Worm (Caenorhabditis elegans) whole organism, L4 larva: ENCODE results near the gene C26F1.3.
A peak's percentile ranks its signal among the peaks of the same experiment; 100 is the strongest.

Experiments used
- T20F7.1 ChIP-seq: fragments of 200-800 bp; sonication (Bioruptor generic); optimal IDR thresholded peaks from 2 replicates; lab custom pipeline; 2018; ENCODE audit warnings: mild to moderate bottlenecking, missing genetic modification characterization, missing compliant biosample characterization
- Y105C5A.15 ChIP-seq: fragments of 200-800 bp; sonication (Bioruptor generic); IDR thresholded peaks from 2 replicates; pipeline ENCODE4 v1.3.6; 2022; ENCODE audit warnings: missing genetic modification characterization, missing compliant biosample characterization
- ZK337.2 ChIP-seq: fragments of 200-800 bp; sonication (Bioruptor generic); IDR thresholded peaks from 2 replicates; pipeline ENCODE4 v1.3.6; 2022; ENCODE audit warnings: missing genetic modification reagents, missing genetic modification characterization, missing compliant biosample characterization
- aha-1 ChIP-seq: fragments of 150-350 bp; peaks from one replicate; lab custom pipeline; 2014; ENCODE audit warnings: missing biosample characterization, missing genetic modification characterization
- ceh-20 ChIP-seq: fragments of 200-800 bp; sonication (Bioruptor generic); IDR thresholded peaks from 2 replicates; pipeline ENCODE4 v1.3.6; 2022; ENCODE audit warnings: missing genetic modification reagents, missing genetic modification characterization, missing compliant biosample characterization
- ctbp-1 ChIP-seq: fragments of 200-800 bp; sonication (Bioruptor generic); IDR thresholded peaks from 2 replicates; pipeline ENCODE4 v1.3.6; 2022; ENCODE audit warnings: missing genetic modification reagents, missing genetic modification characterization, missing compliant biosample characterization
- daf-16 ChIP-seq, 3 experiments: sonication (generic microtip); optimal IDR thresholded peaks; 2 replicates each; lab custom pipeline; 2016 to 2017; ENCODE audit warnings: missing genetic modification characterization in 3 of 3, missing genetic modification reagents in 3 of 3, mild to moderate bottlenecking in 2 of 3, missing compliant biosample characterization in 2 of 3, missing biosample characterization in 1 of 3, moderate library complexity in 1 of 3
- daf-8 ChIP-seq: fragments of 200-800 bp; sonication (Bioruptor generic); IDR thresholded peaks from 2 replicates; pipeline ENCODE4 v1.3.6; 2022; ENCODE audit warnings: missing genetic modification characterization, missing compliant biosample characterization
- dmd-6 ChIP-seq: fragments of 200-800 bp; sonication (Bioruptor generic); IDR thresholded peaks from 2 replicates; pipeline ENCODE4 v1.3.6; 2022; ENCODE audit warnings: missing genetic modification reagents, missing genetic modification characterization, missing compliant biosample characterization
- dve-1 ChIP-seq: sonication (generic microtip); optimal IDR thresholded peaks from 2 replicates; lab custom pipeline; 2017; ENCODE audit warnings: antibody characterized with exemption, mild to moderate bottlenecking, missing genetic modification characterization, missing compliant biosample characterization; ENCODE audit not compliant: insufficient read depth
- egl-43 ChIP-seq: fragments of 200-800 bp; sonication (Bioruptor generic); IDR thresholded peaks from 2 replicates; pipeline ENCODE4 v1.3.6; 2022; ENCODE audit warnings: missing genetic modification reagents, missing genetic modification characterization, missing compliant biosample characterization
- gei-8 ChIP-seq: fragments of 200-800 bp; sonication (Bioruptor generic); optimal IDR thresholded peaks from 2 replicates; lab custom pipeline; 2018; ENCODE audit warnings: mild to moderate bottlenecking, missing genetic modification characterization, missing compliant biosample characterization
- hlh-11 ChIP-seq: fragments of 200-800 bp; sonication (Bioruptor generic); optimal IDR thresholded peaks from 2 replicates; lab custom pipeline; 2018; ENCODE audit warnings: mild to moderate bottlenecking, missing genetic modification characterization, missing compliant biosample characterization
- hmg-1.1 ChIP-seq: fragments of 200-800 bp; sonication (Bioruptor generic); IDR thresholded peaks from 2 replicates; pipeline ENCODE4 v1.3.6; 2022; ENCODE audit warnings: missing genetic modification reagents, missing genetic modification characterization, missing compliant biosample characterization
- lin-1 ChIP-seq: fragments of 200-800 bp; sonication (Bioruptor generic); IDR thresholded peaks from 2 replicates; pipeline ENCODE4 v1.3.6; 2022; ENCODE audit warnings: missing genetic modification reagents, missing genetic modification characterization, missing compliant biosample characterization
- lin-13 ChIP-seq: fragments of 150-350 bp; optimal IDR thresholded peaks from 2 replicates; lab custom pipeline; 2014; ENCODE audit warnings: missing biosample characterization, missing genetic modification reagents, missing genetic modification characterization
- lsy-2 ChIP-seq, 2 experiments: fragments of 150-350 bp in 1 of 2; sonication (generic microtip) in 1 of 2; optimal IDR thresholded peaks; 2 replicates each; lab custom pipeline; 2014 to 2017; ENCODE audit warnings: missing biosample characterization in 2 of 2, missing genetic modification characterization in 2 of 2
- madf-5 ChIP-seq, 2 experiments: fragments of 200-800 bp; sonication (Bioruptor generic); IDR thresholded peaks; 2 replicates each; pipeline ENCODE4 v1.3.6; 2022; ENCODE audit warnings: missing compliant biosample characterization in 2 of 2, missing genetic modification characterization in 2 of 2
- mep-1 ChIP-seq: fragments of 150-350 bp; sonication (generic microtip); optimal IDR thresholded peaks from 3 replicates; lab custom pipeline; 2014; ENCODE audit warnings: missing biosample characterization, missing genetic modification characterization
- mes-2 ChIP-seq: sonication (generic microtip); optimal IDR thresholded peaks from 2 replicates; lab custom pipeline; 2016; ENCODE audit warnings: missing genotype, mild to moderate bottlenecking, missing genetic modification characterization, missing compliant biosample characterization; ENCODE audit not compliant: poor library complexity, severe bottlenecking
- mxl-3 ChIP-seq: fragments of 200-800 bp; sonication (Bioruptor generic); optimal IDR thresholded peaks from 2 replicates; lab custom pipeline; 2018; ENCODE audit warnings: mild to moderate bottlenecking, missing genetic modification characterization, missing compliant biosample characterization
- nhr-102 ChIP-seq: sonication (generic microtip); optimal IDR thresholded peaks from 2 replicates; lab custom pipeline; 2016; ENCODE audit warnings: mild to moderate bottlenecking, missing genetic modification characterization, moderate library complexity, missing compliant biosample characterization
- nhr-111 ChIP-seq: fragments of 200-800 bp; sonication (Bioruptor generic); optimal IDR thresholded peaks from 2 replicates; lab custom pipeline; 2018; ENCODE audit warnings: mild to moderate bottlenecking, missing genetic modification characterization, missing compliant biosample characterization
- nhr-28 ChIP-seq: fragments of 150-350 bp; optimal IDR thresholded peaks from 2 replicates; lab custom pipeline; 2014; ENCODE audit warnings: missing biosample characterization, missing genetic modification characterization
- nhr-41 ChIP-seq: fragments of 200-800 bp; sonication (Bioruptor generic); IDR thresholded peaks from 2 replicates; pipeline ENCODE4 v1.3.6; 2022; ENCODE audit warnings: missing genetic modification reagents, missing genetic modification characterization, missing compliant biosample characterization
- nhr-48 ChIP-seq: sonication (generic microtip); optimal IDR thresholded peaks from 2 replicates; lab custom pipeline; 2016; ENCODE audit warnings: mild to moderate bottlenecking, missing genetic modification characterization, missing compliant biosample characterization
- nhr-6 ChIP-seq: fragments of 150-350 bp; optimal IDR thresholded peaks from 2 replicates; lab custom pipeline; 2014; ENCODE audit warnings: missing biosample characterization, missing genetic modification characterization
- nhr-76 ChIP-seq: fragments of 150-350 bp; optimal IDR thresholded peaks from 2 replicates; lab custom pipeline; 2014; ENCODE audit warnings: missing biosample characterization, missing genetic modification characterization
- pqm-1 ChIP-seq: sonication (generic microtip); optimal IDR thresholded peaks from 2 replicates; lab custom pipeline; 2017; ENCODE audit warnings: missing biosample characterization, missing genetic modification characterization
- set-16 ChIP-seq: fragments of 200-800 bp; sonication (Bioruptor generic); IDR thresholded peaks from 2 replicates; pipeline ENCODE4 v1.3.6; 2022; ENCODE audit warnings: missing genetic modification reagents, missing genetic modification characterization, missing compliant biosample characterization
- tra-1 ChIP-seq: fragments of 200-800 bp; sonication (Bioruptor generic); IDR thresholded peaks from 2 replicates; pipeline ENCODE4 v1.3.6; 2022; ENCODE audit warnings: missing genetic modification reagents, missing genetic modification characterization, missing compliant biosample characterization
- unc-62 ChIP-seq, 3 experiments: fragments of 150-350 bp in 1 of 3; sonication (generic microtip); optimal IDR thresholded peaks in 2 of 3; peaks in 1 of 3; 1 replicate in 1 of 3; 2 replicates in 2 of 3; lab custom pipeline; 2014 to 2017; ENCODE audit warnings: missing biosample characterization in 3 of 3, missing genetic modification characterization in 3 of 3, missing genetic modification reagents in 3 of 3, missing genotype in 1 of 3
- vab-7 ChIP-seq: fragments of 200-800 bp; sonication (Bioruptor generic); IDR thresholded peaks from 2 replicates; pipeline ENCODE4 v1.3.6; 2022; ENCODE audit warnings: missing genetic modification reagents, missing genetic modification characterization, missing compliant biosample characterization
- zag-1 ChIP-seq: fragments of 150-350 bp; optimal IDR thresholded peaks from 2 replicates; lab custom pipeline; 2014; ENCODE audit warnings: missing biosample characterization, missing genetic modification characterization
- zfp-3 ChIP-seq: fragments of 200-800 bp; sonication (Bioruptor generic); conservative IDR thresholded peaks from 2 replicates; pipeline ENCODE4 v1.3.6; 2022; ENCODE audit warnings: missing genetic modification reagents, missing genetic modification characterization, missing compliant biosample characterization
- ztf-11 ChIP-seq: fragments of 150-350 bp; optimal IDR thresholded peaks from 2 replicates; lab custom pipeline; 2014; ENCODE audit warnings: missing biosample characterization, missing genetic modification characterization

Gene C26F1.3

DNA sequence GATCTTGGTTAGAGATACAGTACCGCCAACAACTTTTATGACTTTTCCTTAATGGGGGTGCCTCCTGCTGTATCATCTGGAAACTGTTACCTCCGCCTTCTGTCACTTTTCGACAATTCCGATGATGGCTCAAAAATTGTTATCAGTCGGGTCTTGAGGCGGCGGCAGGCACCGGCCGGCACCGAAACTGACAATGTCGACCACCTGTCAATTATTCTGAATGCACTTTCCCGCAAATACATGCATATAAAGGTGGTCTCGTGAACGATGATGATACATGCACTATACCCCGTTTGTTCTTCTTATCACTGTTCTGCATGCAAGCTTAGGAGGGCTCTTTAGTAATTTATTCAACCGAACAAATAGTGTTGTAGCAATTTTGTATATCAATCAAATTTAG lies 33.0 kb upstream of the C26F1.3 start (continued):
- TF ChIP-seq hlh-11 (tag; lab: Kevin White, UChicago): peak; percentile 97
- TF ChIP-seq pqm-1 (tag; lab: Kevin White, UChicago): peak; percentile 53
- peak; percentile 54; the same call in 1 of the 2 replicates for TF ChIP-seq nhr-41 (GFP tag; lab: Robert Waterston, UW)
- peak; percentile 94 for TF ChIP-seq lin-1
- peak; percentile 53 for TF ChIP-seq mep-1 (tag; lab: Kevin White, UChicago)
- TF ChIP-seq tra-1: peak; percentile 100
- TF ChIP-seq nhr-6: no peak
- TF ChIP-seq lsy-2 (tag; optimal IDR thresholded peaks at IDR 0.05; lab: Kevin White, UChicago): peak in 1 of 2 experiments; percentile 8
- TF ChIP-seq nhr-111 (GFP tag; lab: Kevin White, UChicago): no peak
- TF ChIP-seq gei-8: peak; percentile 33
- TF ChIP-seq zag-1: no peak
- TF ChIP-seq unc-62 (GFP tag; optimal IDR thresholded peaks at IDR 0.05 in 1 of 2; lab: Kevin White, UChicago): peak in 1 of 2 experiments; percentile 96
- TF ChIP-seq unc-62 (tag; optimal IDR thresholded peaks at IDR 0.05; lab: Kevin White, UChicago): no peak
- TF ChIP-seq nhr-102: peak; percentile 85
- TF ChIP-seq daf-16 (GFP tag; optimal IDR thresholded peaks at IDR 0.05; lab: Kevin White, UChicago): peak in 1 of 2 experiments; percentile 69
- TF ChIP-seq daf-16 (tag; optimal IDR thresholded peaks at IDR 0.05; lab: Kevin White, UChicago): peak; percentile 89
- no peak for TF ChIP-seq lin-13 (GFP tag; lab: Kevin White, UChicago)
- TF ChIP-seq dve-1 (tag; lab: Kevin White, UChicago): peak; percentile 97
- TF ChIP-seq nhr-48: peak; percentile 88
- TF ChIP-seq nhr-28 (tag; lab: Kevin White, UChicago): peak; percentile 75
- no peak for TF ChIP-seq ZK337.2 (GFP tag; lab: Robert Waterston, UW)
- TF ChIP-seq mes-2 (tag; lab: Kevin White, UChicago): peak; percentile 29
- TF ChIP-seq T20F7.1 (GFP tag; lab: Kevin White, UChicago): peak; percentile 37
- no peak for TF ChIP-seq nhr-76 (tag; lab: Kevin White, UChicago)
- peak; percentile 50 for TF ChIP-seq aha-1
- TF ChIP-seq daf-8 (GFP tag; lab: Robert Waterston, UW): no peak
- TF ChIP-seq madf-5 (GFP tag; IDR thresholded peaks at IDR 0.05; lab: Robert Waterston, UW): no peak

DNA sequence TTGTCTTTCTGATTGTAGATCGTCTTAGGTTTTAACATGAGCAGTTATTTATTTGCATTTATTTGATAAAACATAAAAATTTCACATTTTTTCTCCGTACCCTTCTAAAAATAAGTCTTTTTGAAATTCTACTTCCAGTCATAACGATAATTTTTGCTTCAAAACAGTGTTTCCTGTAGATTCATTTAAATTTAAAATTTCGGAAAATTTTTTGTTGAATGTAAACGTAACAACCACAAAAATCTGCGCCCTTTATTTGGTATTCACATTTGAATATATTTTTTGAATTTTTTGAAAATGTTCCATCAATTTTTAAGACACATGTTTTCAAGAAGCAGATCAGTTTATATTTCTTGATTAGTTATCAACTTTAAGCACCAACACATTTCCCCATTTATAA lies 31.7 kb upstream of the C26F1.3 start:
- no peak for TF ChIP-seq nhr-48
- TF ChIP-seq aha-1: peak; percentile 92

DNA sequence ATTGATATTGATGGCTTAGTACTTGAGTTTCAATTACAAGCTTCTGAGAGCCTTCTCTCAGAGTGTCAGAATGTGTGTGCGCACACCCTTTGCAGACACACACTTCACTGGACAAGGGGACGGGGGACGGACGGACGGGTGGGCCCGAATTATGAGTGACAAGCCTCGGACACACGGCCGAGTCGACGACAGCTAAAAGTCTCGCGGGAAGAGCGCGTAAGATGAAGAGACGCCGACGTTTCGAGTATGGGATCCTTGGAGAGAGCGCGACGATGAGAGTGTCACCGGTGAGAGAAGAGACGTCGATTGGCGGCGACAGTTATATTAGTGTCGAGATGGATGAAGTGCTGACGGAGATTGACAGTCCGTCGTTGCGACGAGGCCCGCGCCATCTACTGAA lies 31.2 kb upstream of the C26F1.3 start:
- TF ChIP-seq hlh-11 (tag; lab: Kevin White, UChicago): peak; percentile 12
- TF ChIP-seq mxl-3 (GFP tag; lab: Kevin White, UChicago): peak; percentile 29
- TF ChIP-seq ztf-11 (tag; lab: Kevin White, UChicago): no peak
- TF ChIP-seq tra-1: 0 out of 2 replicates have a peak, but pooled peaks have one; percentile 59
- peak in 1 of 2 experiments; percentile 93 for TF ChIP-seq unc-62 (GFP tag; optimal IDR thresholded peaks at IDR 0.05 in 1 of 2; lab: Kevin White, UChicago)
- no peak for TF ChIP-seq unc-62 (tag; optimal IDR thresholded peaks at IDR 0.05; lab: Kevin White, UChicago)
- TF ChIP-seq Y105C5A.15: no peak
- 0 out of 2 replicates have a peak, but pooled peaks have one; percentile 39 for TF ChIP-seq egl-43
- TF ChIP-seq zfp-3: no peak
- TF ChIP-seq set-16 (GFP tag; lab: Robert Waterston, UW): peak; percentile 73
- no peak for TF ChIP-seq nhr-6
- TF ChIP-seq dmd-6 (GFP tag; lab: Robert Waterston, UW): peak; percentile 63
- 0 out of 2 replicates have a peak, but pooled peaks have one; percentile 5 for TF ChIP-seq vab-7 (GFP tag; lab: Robert Waterston, UW)
- 0 out of 2 replicates have a peak, but pooled peaks have one; percentile 17 for TF ChIP-seq ctbp-1 (GFP tag; lab: Robert Waterston, UW)
- TF ChIP-seq daf-8 (GFP tag; lab: Robert Waterston, UW): no peak
- TF ChIP-seq ceh-20 (GFP tag; lab: Robert Waterston, UW): 0 out of 2 replicates have a peak, but pooled peaks have one; percentile 26
- 0 out of 2 replicates have a peak, but pooled peaks have one; percentile 16 for TF ChIP-seq hmg-1.1
